Worm (Caenorhabditis elegans) whole organism, L4 larva: ENCODE results near the gene nmat-1.

ENCODE experiments used
- T26A8.4 ChIP-seq: fragments of 200-800 bp; sonication (Bioruptor generic); IDR thresholded peaks from 2 replicates; pipeline ENCODE4 v1.3.6; 2022; ENCODE audit warnings: missing genetic modification characterization, missing compliant biosample characterization
- Y105C5A.15 ChIP-seq: fragments of 200-800 bp; sonication (Bioruptor generic); IDR thresholded peaks from 2 replicates; pipeline ENCODE4 v1.3.6; 2022; ENCODE audit warnings: missing genetic modification characterization, missing compliant biosample characterization
- Y48G9A.11 ChIP-seq: fragments of 200-800 bp; sonication (Bioruptor generic); IDR thresholded peaks from 2 replicates; pipeline ENCODE4 v1.3.6; 2022; ENCODE audit warnings: missing genetic modification reagents, missing genetic modification characterization, missing compliant biosample characterization
- Y5F2A.4 ChIP-seq: fragments of 200-800 bp; sonication (Bioruptor generic); optimal IDR thresholded peaks from 2 replicates; lab custom pipeline; 2018; ENCODE audit warnings: mild to moderate bottlenecking, missing genetic modification characterization, missing compliant biosample characterization
- Y75B8A.6 ChIP-seq: fragments of 200-800 bp; sonication (Bioruptor generic); IDR thresholded peaks from 2 replicates; pipeline ENCODE4 v1.3.6; 2022; ENCODE audit warnings: missing genetic modification reagents, missing genetic modification characterization, missing compliant biosample characterization
- ZK337.2 ChIP-seq: fragments of 200-800 bp; sonication (Bioruptor generic); IDR thresholded peaks from 2 replicates; pipeline ENCODE4 v1.3.6; 2022; ENCODE audit warnings: missing genetic modification reagents, missing genetic modification characterization, missing compliant biosample characterization
- aha-1 ChIP-seq: fragments of 150-350 bp; peaks from one replicate; lab custom pipeline; 2014; ENCODE audit warnings: missing biosample characterization, missing genetic modification characterization
- ama-1 ChIP-seq: fragments of 150-350 bp; optimal IDR thresholded peaks from 2 replicates; lab custom pipeline; 2014; ENCODE audit warnings: inconsistent platforms, mixed read lengths
- arid-1 ChIP-seq: fragments of 200-800 bp; sonication (Bioruptor generic); conservative IDR thresholded peaks from 2 replicates; pipeline ENCODE4 v1.3.6; 2022; ENCODE audit warnings: missing genetic modification reagents, missing genetic modification characterization, missing compliant biosample characterization
- ceh-28 ChIP-seq: fragments of 150-350 bp; optimal IDR thresholded peaks from 2 replicates; lab custom pipeline; 2014; ENCODE audit warnings: missing biosample characterization, missing genetic modification reagents, missing genetic modification characterization
- ceh-44 ChIP-seq: fragments of 200-800 bp; sonication (Bioruptor generic); IDR thresholded peaks from 2 replicates; pipeline ENCODE4 v1.3.6; 2022; ENCODE audit warnings: missing genetic modification reagents, missing genetic modification characterization, missing compliant biosample characterization
- ceh-82 ChIP-seq: sonication (generic microtip); optimal IDR thresholded peaks from 2 replicates; lab custom pipeline; 2017; ENCODE audit warnings: missing biosample characterization, missing genetic modification characterization
- cey-2 ChIP-seq: sonication (generic microtip); optimal IDR thresholded peaks from 3 replicates; lab custom pipeline; 2017; ENCODE audit warnings: missing genetic modification characterization, mild to moderate bottlenecking, missing compliant biosample characterization, antibody characterized with exemption, borderline replicate concordance; ENCODE audit not compliant: insufficient read depth
- daf-12 ChIP-seq: fragments of 150-350 bp; optimal IDR thresholded peaks from 2 replicates; lab custom pipeline; 2014; ENCODE audit warnings: missing biosample characterization, missing genetic modification reagents, missing genetic modification characterization
- daf-16 ChIP-seq, 3 experiments: sonication (generic microtip); optimal IDR thresholded peaks; 2 replicates each; lab custom pipeline; 2016 to 2017; ENCODE audit warnings: missing genetic modification characterization in 3 of 3, missing genetic modification reagents in 3 of 3, mild to moderate bottlenecking in 2 of 3, missing compliant biosample characterization in 2 of 3, missing biosample characterization in 1 of 3, moderate library complexity in 1 of 3
- daf-19 ChIP-seq: fragments of 200-800 bp; sonication (Bioruptor generic); conservative IDR thresholded peaks from 2 replicates; pipeline ENCODE4 v1.3.6; 2022; ENCODE audit warnings: missing genetic modification characterization, missing compliant biosample characterization
- dmd-6 ChIP-seq: fragments of 200-800 bp; sonication (Bioruptor generic); IDR thresholded peaks from 2 replicates; pipeline ENCODE4 v1.3.6; 2022; ENCODE audit warnings: missing genetic modification reagents, missing genetic modification characterization, missing compliant biosample characterization
- dve-1 ChIP-seq: sonication (generic microtip); optimal IDR thresholded peaks from 2 replicates; lab custom pipeline; 2017; ENCODE audit warnings: antibody characterized with exemption, mild to moderate bottlenecking, missing genetic modification characterization, missing compliant biosample characterization; ENCODE audit not compliant: insufficient read depth
- egl-43 ChIP-seq: fragments of 200-800 bp; sonication (Bioruptor generic); IDR thresholded peaks from 2 replicates; pipeline ENCODE4 v1.3.6; 2022; ENCODE audit warnings: missing genetic modification reagents, missing genetic modification characterization, missing compliant biosample characterization
- fkh-10 ChIP-seq: fragments of 150-350 bp; optimal IDR thresholded peaks from 2 replicates; lab custom pipeline; 2014; ENCODE audit warnings: missing biosample characterization, missing genetic modification reagents, missing genetic modification characterization
- fos-1 ChIP-seq: fragments of 150-350 bp; optimal IDR thresholded peaks from 2 replicates; lab custom pipeline; 2014; ENCODE audit warnings: missing biosample characterization, missing genetic modification characterization
- hif-1 ChIP-seq, 2 experiments: sonication (generic microtip); optimal IDR thresholded peaks; 2 replicates each; lab custom pipeline; 2016 to 2017; ENCODE audit warnings: missing compliant biosample characterization in 2 of 2, missing genetic modification characterization in 2 of 2, missing genetic modification reagents in 2 of 2, missing genotype in 2 of 2, mild to moderate bottlenecking in 1 of 2
- hlh-11 ChIP-seq: fragments of 200-800 bp; sonication (Bioruptor generic); optimal IDR thresholded peaks from 2 replicates; lab custom pipeline; 2018; ENCODE audit warnings: mild to moderate bottlenecking, missing genetic modification characterization, missing compliant biosample characterization
- hmg-1.1 ChIP-seq: fragments of 200-800 bp; sonication (Bioruptor generic); IDR thresholded peaks from 2 replicates; pipeline ENCODE4 v1.3.6; 2022; ENCODE audit warnings: missing genetic modification reagents, missing genetic modification characterization, missing compliant biosample characterization
- jun-1 ChIP-seq: fragments of 150-350 bp; optimal IDR thresholded peaks from 2 replicates; lab custom pipeline; 2014; ENCODE audit warnings: missing biosample characterization, missing genetic modification reagents, missing genetic modification characterization
- lin-1 ChIP-seq: fragments of 200-800 bp; sonication (Bioruptor generic); IDR thresholded peaks from 2 replicates; pipeline ENCODE4 v1.3.6; 2022; ENCODE audit warnings: missing genetic modification reagents, missing genetic modification characterization, missing compliant biosample characterization
- lin-15B ChIP-seq: fragments of 150-350 bp; sonication (generic microtip); optimal IDR thresholded peaks from 3 replicates; lab custom pipeline; 2014; ENCODE audit warnings: missing biosample characterization, missing genetic modification characterization
- lin-38 ChIP-seq: fragments of 200-800 bp; sonication (Bioruptor generic); IDR thresholded peaks from 2 replicates; pipeline ENCODE4 v1.3.6; 2022; ENCODE audit warnings: missing genetic modification reagents, missing genetic modification characterization, missing compliant biosample characterization
- lin-39 ChIP-seq: fragments of 150-350 bp; optimal IDR thresholded peaks from 2 replicates; lab custom pipeline; 2014; ENCODE audit warnings: missing biosample characterization, missing genetic modification reagents, missing genetic modification characterization
- lir-3 ChIP-seq: sonication (generic microtip); optimal IDR thresholded peaks from 2 replicates; lab custom pipeline; 2016; ENCODE audit warnings: mild to moderate bottlenecking, missing genetic modification characterization, missing compliant biosample characterization
- madf-9 ChIP-seq: fragments of 200-800 bp; sonication (Bioruptor generic); conservative IDR thresholded peaks from 2 replicates; pipeline ENCODE4 v1.3.6; 2022; ENCODE audit warnings: missing genetic modification reagents, missing genetic modification characterization, missing compliant biosample characterization
- mdt-29 ChIP-seq: fragments of 200-800 bp; sonication (Bioruptor generic); IDR thresholded peaks from 2 replicates; pipeline ENCODE4 v1.3.6; 2022; ENCODE audit warnings: missing genetic modification reagents, missing genetic modification characterization, missing compliant biosample characterization
- mes-2 ChIP-seq: sonication (generic microtip); optimal IDR thresholded peaks from 2 replicates; lab custom pipeline; 2016; ENCODE audit warnings: missing genotype, mild to moderate bottlenecking, missing genetic modification characterization, missing compliant biosample characterization; ENCODE audit not compliant: poor library complexity, severe bottlenecking
- mxl-2 ChIP-seq: fragments of 200-800 bp; sonication (Bioruptor generic); conservative IDR thresholded peaks from 2 replicates; pipeline ENCODE4 v1.3.6; 2022; ENCODE audit warnings: missing genetic modification reagents, missing genetic modification characterization, missing compliant biosample characterization
- nhr-28 ChIP-seq: fragments of 150-350 bp; optimal IDR thresholded peaks from 2 replicates; lab custom pipeline; 2014; ENCODE audit warnings: missing biosample characterization, missing genetic modification characterization
- nhr-41 ChIP-seq: fragments of 200-800 bp; sonication (Bioruptor generic); IDR thresholded peaks from 2 replicates; pipeline ENCODE4 v1.3.6; 2022; ENCODE audit warnings: missing genetic modification reagents, missing genetic modification characterization, missing compliant biosample characterization
- nhr-42 ChIP-seq: fragments of 200-800 bp; sonication (Bioruptor generic); IDR thresholded peaks from 2 replicates; pipeline ENCODE4 v1.3.6; 2022; ENCODE audit warnings: missing genetic modification characterization, missing compliant biosample characterization
- nhr-48 ChIP-seq: sonication (generic microtip); optimal IDR thresholded peaks from 2 replicates; lab custom pipeline; 2016; ENCODE audit warnings: mild to moderate bottlenecking, missing genetic modification characterization, missing compliant biosample characterization
- php-3 ChIP-seq: fragments of 200-800 bp; sonication (Bioruptor generic); IDR thresholded peaks from 2 replicates; pipeline ENCODE4 v1.3.6; 2022; ENCODE audit warnings: missing genetic modification reagents, missing genetic modification characterization, missing compliant biosample characterization
- pqm-1 ChIP-seq: sonication (generic microtip); optimal IDR thresholded peaks from 2 replicates; lab custom pipeline; 2017; ENCODE audit warnings: missing biosample characterization, missing genetic modification characterization
- saeg-2 ChIP-seq: fragments of 200-800 bp; sonication (Bioruptor generic); IDR thresholded peaks from 2 replicates; pipeline ENCODE4 v1.3.6; 2022; ENCODE audit warnings: missing genetic modification reagents, missing genetic modification characterization, missing compliant biosample characterization
- set-16 ChIP-seq: fragments of 200-800 bp; sonication (Bioruptor generic); IDR thresholded peaks from 2 replicates; pipeline ENCODE4 v1.3.6; 2022; ENCODE audit warnings: missing genetic modification reagents, missing genetic modification characterization, missing compliant biosample characterization
- snpc-1.2 ChIP-seq: fragments of 200-800 bp; sonication (Bioruptor generic); IDR thresholded peaks from 2 replicates; pipeline ENCODE4 v1.3.6; 2022; ENCODE audit warnings: missing genetic modification reagents, missing genetic modification characterization, missing compliant biosample characterization
- snpc-4 ChIP-seq: fragments of 150-350 bp; optimal IDR thresholded peaks from 2 replicates; lab custom pipeline; 2014; ENCODE audit warnings: missing biosample characterization, missing genetic modification characterization
- spr-1 ChIP-seq: sonication (generic microtip); optimal IDR thresholded peaks from 2 replicates; lab custom pipeline; 2016; ENCODE audit warnings: mild to moderate bottlenecking, missing genetic modification characterization, missing compliant biosample characterization
- unc-39 ChIP-seq: sonication (generic microtip); optimal IDR thresholded peaks from 2 replicates; lab custom pipeline; 2017; ENCODE audit warnings: missing biosample characterization, missing genetic modification characterization
- zfp-2 ChIP-seq: sonication (generic microtip); optimal IDR thresholded peaks from 2 replicates; lab custom pipeline; 2016; ENCODE audit warnings: mild to moderate bottlenecking, missing genetic modification characterization, missing compliant biosample characterization
- zip-11 ChIP-seq: fragments of 200-800 bp; sonication (Bioruptor generic); IDR thresholded peaks from 2 replicates; pipeline ENCODE4 v1.3.6; 2022; ENCODE audit warnings: missing genetic modification characterization, missing compliant biosample characterization
- ztf-11 ChIP-seq: fragments of 150-350 bp; optimal IDR thresholded peaks from 2 replicates; lab custom pipeline; 2014; ENCODE audit warnings: missing biosample characterization, missing genetic modification characterization

Gene nmat-1

ce11 chrX:12001600-12001999 is 16.2 kb downstream of the nmat-1 start:
- TF ChIP-seq pqm-1 (peak; percentile 67), nhr-28 (tag; lab: Kevin White, UChicago) (peak; percentile 64), mes-2 (no peak), Y5F2A.4 (GFP tag; lab: Kevin White, UChicago) (no peak), cey-2 (tag; lab: Kevin White, UChicago) (no peak), aha-1 (tag; lab: Kevin White, UChicago) (peak; percentile 2), ceh-44 (GFP tag; lab: Robert Waterston, UW) (no peak), hif-1 (tag; optimal IDR thresholded peaks at IDR 0.05; lab: Kevin White, UChicago) (peak in 1 of 2 experiments; percentile 22), lin-1 (GFP tag; lab: Robert Waterston, UW) (0 out of 2 replicates have a peak, but pooled peaks have one; percentile 20), nhr-48 (peak; percentile 2), set-16 (GFP tag; lab: Robert Waterston, UW) (no peak), php-3 (GFP tag; lab: Robert Waterston, UW) (0 out of 2 replicates have a peak, but pooled peaks have one; percentile 28), hlh-11 (tag; lab: Kevin White, UChicago) (peak; percentile 57), jun-1 (tag; lab: Kevin White, UChicago) (no peak), daf-12 (no peak), dve-1 (tag; lab: Kevin White, UChicago) (peak; percentile 28), daf-16 (GFP tag; optimal IDR thresholded peaks at IDR 0.05; lab: Kevin White, UChicago) (no peak), daf-16 (tag; optimal IDR thresholded peaks at IDR 0.05; lab: Kevin White, UChicago) (peak; percentile 38)

ce11 chrX:11999573-11999972 is 18.3 kb downstream of the nmat-1 start:
- TF ChIP-seq Y48G9A.11 (GFP tag; lab: Robert Waterston, UW): no peak
- no peak for TF ChIP-seq lin-15B (tag; lab: Kevin White, UChicago)
- TF ChIP-seq unc-39 (tag; lab: Kevin White, UChicago): no peak
- no peak for TF ChIP-seq snpc-1.2 (GFP tag; lab: Robert Waterston, UW)
- TF ChIP-seq saeg-2: no peak
- TF ChIP-seq hmg-1.1 (GFP tag; lab: Robert Waterston, UW): no peak
- no peak for TF ChIP-seq madf-9 (GFP tag; lab: Robert Waterston, UW)
- TF ChIP-seq jun-1 (tag; lab: Kevin White, UChicago): no peak
- no peak for TF ChIP-seq lin-39
- no peak for TF ChIP-seq ceh-82 (tag; lab: Kevin White, UChicago)
- TF ChIP-seq arid-1 (GFP tag; lab: Robert Waterston, UW): no peak
- no peak for TF ChIP-seq mdt-29
- no peak for TF ChIP-seq lir-3
- no peak for TF ChIP-seq Y105C5A.15 (GFP tag; lab: Robert Waterston, UW)
- no peak for TF ChIP-seq T26A8.4
- TF ChIP-seq ceh-28 (tag; lab: Kevin White, UChicago): no peak
- TF ChIP-seq dmd-6: peak; percentile 55
- TF ChIP-seq daf-16 (GFP tag; optimal IDR thresholded peaks at IDR 0.05; lab: Kevin White, UChicago): no peak
- TF ChIP-seq daf-16 (tag; optimal IDR thresholded peaks at IDR 0.05; lab: Kevin White, UChicago): peak; percentile 41
- no peak for TF ChIP-seq Y5F2A.4 (GFP tag; lab: Kevin White, UChicago)
- TF ChIP-seq zip-11 (GFP tag; lab: Robert Waterston, UW): no peak
- TF ChIP-seq fkh-10 (GFP tag; lab: Kevin White, UChicago): no peak
- TF ChIP-seq mxl-2: no peak
- no peak for TF ChIP-seq zfp-2 (tag; lab: Kevin White, UChicago)
- no peak for TF ChIP-seq lin-38 (GFP tag; lab: Robert Waterston, UW)
- TF ChIP-seq ama-1 (lab: Kevin White, UChicago): no peak
- TF ChIP-seq nhr-42 (GFP tag; lab: Robert Waterston, UW): no peak
- TF ChIP-seq fos-1: no peak
- no peak for TF ChIP-seq egl-43 (GFP tag; lab: Robert Waterston, UW)
- no peak for TF ChIP-seq snpc-4 (tag; lab: Kevin White, UChicago)
- no peak for TF ChIP-seq ztf-11 (tag; lab: Kevin White, UChicago)
- TF ChIP-seq mes-2: peak; percentile 3
- TF ChIP-seq dve-1 (tag; lab: Kevin White, UChicago): peak; percentile 55
- TF ChIP-seq daf-19 (GFP tag; lab: Robert Waterston, UW): no peak
- no peak for TF ChIP-seq nhr-41 (GFP tag; lab: Robert Waterston, UW)
- no peak for TF ChIP-seq spr-1
- no peak for TF ChIP-seq ZK337.2 (GFP tag; lab: Robert Waterston, UW)
- TF ChIP-seq Y75B8A.6: no peak
